Worm (Caenorhabditis elegans) whole organism, young adult: ENCODE measurements around the gene F31E3.12.

Source experiments
- C17E4.6 ChIP-seq: fragments of 200-800 bp; sonication (Bioruptor generic); IDR thresholded peaks from 2 replicates; pipeline ENCODE4 v1.3.6; 2022; ENCODE audit warnings: missing genetic modification reagents, missing genetic modification characterization, missing compliant biosample characterization
- F52B5.7 ChIP-seq: sonication (generic microtip); optimal IDR thresholded peaks from 2 replicates; lab custom pipeline; 2016; ENCODE audit warnings: mild to moderate bottlenecking, missing genetic modification characterization, missing compliant biosample characterization
- F57A8.1 ChIP-seq: fragments of 200-800 bp; sonication (Bioruptor generic); optimal IDR thresholded peaks from 2 replicates; lab custom pipeline; 2018; ENCODE audit warnings: mild to moderate bottlenecking, missing genetic modification characterization, moderate library complexity, missing compliant biosample characterization
- Y56A3A.18 ChIP-seq: fragments of 200-800 bp; sonication (Bioruptor generic); IDR thresholded peaks from 2 replicates; pipeline ENCODE4 v1.3.6; 2022; ENCODE audit warnings: missing genetic modification reagents, missing genetic modification characterization, missing compliant biosample characterization
- Y79H2A.3 ChIP-seq: fragments of 200-800 bp; sonication (Bioruptor generic); conservative IDR thresholded peaks from 2 replicates; pipeline ENCODE4 v1.3.6; 2022; ENCODE audit warnings: missing genetic modification reagents, missing genetic modification characterization, missing compliant biosample characterization
- mcd-1 ChIP-seq: fragments of 200-800 bp; sonication (Bioruptor generic); IDR thresholded peaks from 2 replicates; pipeline ENCODE4 v1.3.6; 2022; ENCODE audit warnings: missing genetic modification reagents, missing genetic modification characterization, missing compliant biosample characterization
- nfyb-1 ChIP-seq: fragments of 200-800 bp; sonication (Bioruptor generic); IDR thresholded peaks from 2 replicates; pipeline ENCODE4 v1.3.6; 2022; ENCODE audit warnings: missing genetic modification reagents, missing genetic modification characterization, missing compliant biosample characterization
- nhr-90 ChIP-seq: sonication (generic microtip); optimal IDR thresholded peaks from 2 replicates; lab custom pipeline; 2016; ENCODE audit warnings: missing genotype, mild to moderate bottlenecking, missing genetic modification characterization, missing compliant biosample characterization
- unc-62 ChIP-seq: fragments of 150-350 bp; optimal IDR thresholded peaks from 2 replicates; lab custom pipeline; 2014; ENCODE audit warnings: missing biosample characterization, missing genetic modification reagents, missing genetic modification characterization

- TF ChIP-seq nfyb-1 (GFP tag; lab: Robert Waterston, UW) (no peak), mcd-1 (GFP tag; lab: Robert Waterston, UW) (no peak), unc-62 (GFP tag; lab: Kevin White, UChicago) (no peak), F57A8.1 (GFP tag; lab: Kevin White, UChicago) (no peak), Y79H2A.3 (GFP tag; lab: Robert Waterston, UW) (no peak), nhr-90 (no peak), F52B5.7 (tag; lab: Kevin White, UChicago) (no peak), Y56A3A.18 (GFP tag; lab: Robert Waterston, UW) (no peak), C17E4.6 (GFP tag; lab: Robert Waterston, UW) (0 out of 2 replicates have a peak, but pooled peaks have one; percentile 51)
Measured at ce11 chrIII:6973682-6974081, 4.5 kb downstream of the F31E3.12 start, which contains the start of gene F31E3.2.
